Worm (Caenorhabditis elegans) whole organism, L4 larva: Measurements from ENCODE around the gene K11D12.14.
"Not testable (repeated sequence)": the region's sequence is repeated elsewhere in the genome, so short reads cannot be mapped to it uniquely, and the experiment has no call there.

Source experiments
- D1046.2 ChIP-seq: fragments of 200-800 bp; sonication (Bioruptor generic); IDR thresholded peaks from 2 replicates; pipeline ENCODE4 v1.3.6; 2022; ENCODE audit warnings: missing genetic modification characterization, missing compliant biosample characterization
- Y105C5A.15 ChIP-seq: fragments of 200-800 bp; sonication (Bioruptor generic); IDR thresholded peaks from 2 replicates; pipeline ENCODE4 v1.3.6; 2022; ENCODE audit warnings: missing genetic modification characterization, missing compliant biosample characterization
- Y48G9A.11 ChIP-seq: fragments of 200-800 bp; sonication (Bioruptor generic); IDR thresholded peaks from 2 replicates; pipeline ENCODE4 v1.3.6; 2022; ENCODE audit warnings: missing genetic modification reagents, missing genetic modification characterization, missing compliant biosample characterization
- Y75B8A.6 ChIP-seq: fragments of 200-800 bp; sonication (Bioruptor generic); IDR thresholded peaks from 2 replicates; pipeline ENCODE4 v1.3.6; 2022; ENCODE audit warnings: missing genetic modification reagents, missing genetic modification characterization, missing compliant biosample characterization
- ZK337.2 ChIP-seq: fragments of 200-800 bp; sonication (Bioruptor generic); IDR thresholded peaks from 2 replicates; pipeline ENCODE4 v1.3.6; 2022; ENCODE audit warnings: missing genetic modification reagents, missing genetic modification characterization, missing compliant biosample characterization
- arid-1 ChIP-seq: fragments of 200-800 bp; sonication (Bioruptor generic); conservative IDR thresholded peaks from 2 replicates; pipeline ENCODE4 v1.3.6; 2022; ENCODE audit warnings: missing genetic modification reagents, missing genetic modification characterization, missing compliant biosample characterization
- ceh-20 ChIP-seq: fragments of 200-800 bp; sonication (Bioruptor generic); IDR thresholded peaks from 2 replicates; pipeline ENCODE4 v1.3.6; 2022; ENCODE audit warnings: missing genetic modification reagents, missing genetic modification characterization, missing compliant biosample characterization
- ceh-32 ChIP-seq: sonication (generic microtip); optimal IDR thresholded peaks from 2 replicates; lab custom pipeline; 2016; ENCODE audit warnings: mild to moderate bottlenecking, missing genetic modification characterization, missing compliant biosample characterization; ENCODE audit not compliant: poor library complexity
- ceh-44 ChIP-seq: fragments of 200-800 bp; sonication (Bioruptor generic); IDR thresholded peaks from 2 replicates; pipeline ENCODE4 v1.3.6; 2022; ENCODE audit warnings: missing genetic modification reagents, missing genetic modification characterization, missing compliant biosample characterization
- ctbp-1 ChIP-seq: fragments of 200-800 bp; sonication (Bioruptor generic); IDR thresholded peaks from 2 replicates; pipeline ENCODE4 v1.3.6; 2022; ENCODE audit warnings: missing genetic modification reagents, missing genetic modification characterization, missing compliant biosample characterization
- dmd-6 ChIP-seq: fragments of 200-800 bp; sonication (Bioruptor generic); IDR thresholded peaks from 2 replicates; pipeline ENCODE4 v1.3.6; 2022; ENCODE audit warnings: missing genetic modification reagents, missing genetic modification characterization, missing compliant biosample characterization
- dmd-8 ChIP-seq: fragments of 200-800 bp; sonication (Bioruptor generic); IDR thresholded peaks from 2 replicates; pipeline ENCODE4 v1.3.6; 2022; ENCODE audit warnings: missing genetic modification characterization, missing compliant biosample characterization
- dmd-9 ChIP-seq: fragments of 200-800 bp; sonication (Bioruptor generic); IDR thresholded peaks from 2 replicates; pipeline ENCODE4 v1.3.6; 2022; ENCODE audit warnings: missing genetic modification reagents, missing genetic modification characterization, missing compliant biosample characterization
- egl-27 ChIP-seq: sonication (generic microtip); optimal IDR thresholded peaks from 3 replicates; lab custom pipeline; 2017; ENCODE audit warnings: missing biosample characterization, missing genetic modification reagents, missing genetic modification characterization
- fkh-10 ChIP-seq: fragments of 150-350 bp; optimal IDR thresholded peaks from 2 replicates; lab custom pipeline; 2014; ENCODE audit warnings: missing biosample characterization, missing genetic modification reagents, missing genetic modification characterization
- hmg-1.1 ChIP-seq: fragments of 200-800 bp; sonication (Bioruptor generic); IDR thresholded peaks from 2 replicates; pipeline ENCODE4 v1.3.6; 2022; ENCODE audit warnings: missing genetic modification reagents, missing genetic modification characterization, missing compliant biosample characterization
- lin-1 ChIP-seq: fragments of 200-800 bp; sonication (Bioruptor generic); IDR thresholded peaks from 2 replicates; pipeline ENCODE4 v1.3.6; 2022; ENCODE audit warnings: missing genetic modification reagents, missing genetic modification characterization, missing compliant biosample characterization
- lin-13 ChIP-seq: fragments of 150-350 bp; optimal IDR thresholded peaks from 2 replicates; lab custom pipeline; 2014; ENCODE audit warnings: missing biosample characterization, missing genetic modification reagents, missing genetic modification characterization
- lin-29 ChIP-seq: fragments of 200-800 bp; sonication (Bioruptor generic); IDR thresholded peaks from 2 replicates; pipeline ENCODE4 v1.3.6; 2022; ENCODE audit warnings: missing genetic modification reagents, missing genetic modification characterization, missing compliant biosample characterization
- lin-38 ChIP-seq: fragments of 200-800 bp; sonication (Bioruptor generic); IDR thresholded peaks from 2 replicates; pipeline ENCODE4 v1.3.6; 2022; ENCODE audit warnings: missing genetic modification reagents, missing genetic modification characterization, missing compliant biosample characterization
- madf-9 ChIP-seq: fragments of 200-800 bp; sonication (Bioruptor generic); conservative IDR thresholded peaks from 2 replicates; pipeline ENCODE4 v1.3.6; 2022; ENCODE audit warnings: missing genetic modification reagents, missing genetic modification characterization, missing compliant biosample characterization
- mdt-29 ChIP-seq: fragments of 200-800 bp; sonication (Bioruptor generic); IDR thresholded peaks from 2 replicates; pipeline ENCODE4 v1.3.6; 2022; ENCODE audit warnings: missing genetic modification reagents, missing genetic modification characterization, missing compliant biosample characterization
- mxl-3 ChIP-seq: fragments of 200-800 bp; sonication (Bioruptor generic); optimal IDR thresholded peaks from 2 replicates; lab custom pipeline; 2018; ENCODE audit warnings: mild to moderate bottlenecking, missing genetic modification characterization, missing compliant biosample characterization
- nhr-42 ChIP-seq: fragments of 200-800 bp; sonication (Bioruptor generic); IDR thresholded peaks from 2 replicates; pipeline ENCODE4 v1.3.6; 2022; ENCODE audit warnings: missing genetic modification characterization, missing compliant biosample characterization
- pha-4 ChIP-seq, 2 experiments: fragments of 150-350 bp in 1 of 2; fragments of 200-800 bp in 1 of 2; sonication (Bioruptor generic) in 1 of 2; IDR thresholded peaks in 1 of 2; optimal IDR thresholded peaks in 1 of 2; 2 replicates each; pipeline versions ENCODE4 v1.3.6 to Lab custom; 2014 to 2022; ENCODE audit warnings: missing genetic modification characterization in 2 of 2, missing genetic modification reagents in 2 of 2, missing biosample characterization in 1 of 2, missing compliant biosample characterization in 1 of 2
- php-3 ChIP-seq: fragments of 200-800 bp; sonication (Bioruptor generic); IDR thresholded peaks from 2 replicates; pipeline ENCODE4 v1.3.6; 2022; ENCODE audit warnings: missing genetic modification reagents, missing genetic modification characterization, missing compliant biosample characterization
- rbr-2 ChIP-seq: sonication (generic microtip); optimal IDR thresholded peaks from 2 replicates; lab custom pipeline; 2016; ENCODE audit warnings: missing genotype, missing genetic modification characterization, missing compliant biosample characterization
- saeg-2 ChIP-seq: fragments of 200-800 bp; sonication (Bioruptor generic); IDR thresholded peaks from 2 replicates; pipeline ENCODE4 v1.3.6; 2022; ENCODE audit warnings: missing genetic modification reagents, missing genetic modification characterization, missing compliant biosample characterization
- set-16 ChIP-seq: fragments of 200-800 bp; sonication (Bioruptor generic); IDR thresholded peaks from 2 replicates; pipeline ENCODE4 v1.3.6; 2022; ENCODE audit warnings: missing genetic modification reagents, missing genetic modification characterization, missing compliant biosample characterization
- snpc-1.2 ChIP-seq: fragments of 200-800 bp; sonication (Bioruptor generic); IDR thresholded peaks from 2 replicates; pipeline ENCODE4 v1.3.6; 2022; ENCODE audit warnings: missing genetic modification reagents, missing genetic modification characterization, missing compliant biosample characterization
- tra-1 ChIP-seq: fragments of 200-800 bp; sonication (Bioruptor generic); IDR thresholded peaks from 2 replicates; pipeline ENCODE4 v1.3.6; 2022; ENCODE audit warnings: missing genetic modification reagents, missing genetic modification characterization, missing compliant biosample characterization
- unc-62 ChIP-seq, 3 experiments: fragments of 150-350 bp in 1 of 3; sonication (generic microtip); optimal IDR thresholded peaks in 2 of 3; peaks in 1 of 3; 1 replicate in 1 of 3; 2 replicates in 2 of 3; lab custom pipeline; 2014 to 2017; ENCODE audit warnings: missing biosample characterization in 3 of 3, missing genetic modification characterization in 3 of 3, missing genetic modification reagents in 3 of 3, missing genotype in 1 of 3
- vab-7 ChIP-seq: fragments of 200-800 bp; sonication (Bioruptor generic); IDR thresholded peaks from 2 replicates; pipeline ENCODE4 v1.3.6; 2022; ENCODE audit warnings: missing genetic modification reagents, missing genetic modification characterization, missing compliant biosample characterization
- zfp-3 ChIP-seq: fragments of 200-800 bp; sonication (Bioruptor generic); conservative IDR thresholded peaks from 2 replicates; pipeline ENCODE4 v1.3.6; 2022; ENCODE audit warnings: missing genetic modification reagents, missing genetic modification characterization, missing compliant biosample characterization

K11D12.14 gene

DNA sequence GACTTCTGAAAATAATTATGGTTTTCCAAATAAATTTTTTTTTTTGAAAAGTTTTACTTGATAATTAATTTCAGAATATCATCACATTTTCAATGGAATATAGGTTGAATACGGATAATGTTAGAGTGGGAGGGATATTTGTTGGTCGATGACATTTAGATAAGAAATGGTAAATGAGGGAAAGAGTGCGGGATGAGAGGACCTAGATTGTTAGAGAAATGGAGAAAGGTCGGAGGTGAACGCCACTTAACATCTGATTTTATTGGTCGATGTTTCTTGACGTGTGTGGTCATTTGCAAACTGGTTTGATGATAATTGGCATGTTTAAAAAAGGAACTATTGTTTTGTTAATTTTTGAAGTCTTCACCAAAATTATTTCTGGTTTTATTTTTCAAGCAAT, 11.0 kb upstream of the K11D12.14 start:
- TF ChIP-seq mxl-3 (GFP tag; lab: Kevin White, UChicago) (no peak), Y105C5A.15 (GFP tag; lab: Robert Waterston, UW) (no peak), unc-62 (GFP tag; optimal IDR thresholded peaks at IDR 0.05 in 1 of 2; lab: Kevin White, UChicago) (peak in 1 of 2 experiments; percentile 81), unc-62 (tag; optimal IDR thresholded peaks at IDR 0.05; lab: Kevin White, UChicago) (no peak)

DNA sequence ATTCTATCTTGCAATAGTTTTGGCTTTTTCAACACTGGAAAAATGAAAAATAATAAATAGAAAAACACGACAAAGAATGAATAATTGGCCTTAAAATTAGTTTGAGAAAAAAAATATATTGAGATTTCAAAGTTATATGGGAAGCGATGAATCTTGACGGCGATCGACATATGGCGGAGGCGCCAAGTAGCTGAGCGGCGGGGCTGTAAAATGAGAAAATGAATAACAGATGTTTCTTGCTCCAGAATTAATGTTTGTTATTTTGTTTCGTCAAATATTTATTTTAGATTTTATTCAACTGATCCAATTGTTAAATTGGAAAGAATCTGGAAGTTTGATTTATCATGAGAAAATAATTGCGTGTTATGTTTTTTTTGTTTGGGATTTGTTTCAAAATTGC, 9.9 kb upstream of the K11D12.14 start, which contains the start of gene K11D12.11:
K11D12.11 (minus strand) TSS at position 42 of the 400 bp plus-strand sequence.
- no peak for TF ChIP-seq vab-7 (GFP tag; lab: Robert Waterston, UW)

DNA sequence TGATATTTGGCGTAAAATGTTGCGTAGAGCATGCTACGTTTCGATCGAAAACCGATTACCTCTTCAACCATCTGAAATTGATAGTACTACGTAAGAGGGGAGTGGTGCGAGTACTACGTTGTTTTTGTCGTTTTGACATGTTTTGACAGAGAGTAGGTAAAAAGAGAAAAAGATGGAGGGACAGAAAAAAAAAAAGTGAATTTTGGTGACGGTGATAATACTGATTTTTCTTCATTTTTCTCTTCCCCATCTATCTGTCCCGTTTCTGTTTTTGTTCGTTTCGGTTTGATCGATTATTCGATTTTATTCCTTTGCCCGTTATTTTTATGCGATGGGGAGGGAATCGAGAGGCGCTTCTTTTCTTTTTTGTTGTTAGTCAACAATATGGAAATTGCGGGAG, 8.5 kb upstream of the K11D12.14 start, which contains the start of gene K11D12.8:
K11D12.8 (minus strand) TSS at position 77 of the 400 bp plus-strand sequence.
- TF ChIP-seq dmd-9 (GFP tag; lab: Robert Waterston, UW) (no peak), unc-62 (GFP tag; optimal IDR thresholded peaks at IDR 0.05 in 1 of 2; lab: Kevin White, UChicago) (peak in 1 of 2 experiments; percentile 77), unc-62 (tag; optimal IDR thresholded peaks at IDR 0.05; lab: Kevin White, UChicago) (no peak)
- TF ChIP-seq, all 104 proteins: peak for 1

DNA sequence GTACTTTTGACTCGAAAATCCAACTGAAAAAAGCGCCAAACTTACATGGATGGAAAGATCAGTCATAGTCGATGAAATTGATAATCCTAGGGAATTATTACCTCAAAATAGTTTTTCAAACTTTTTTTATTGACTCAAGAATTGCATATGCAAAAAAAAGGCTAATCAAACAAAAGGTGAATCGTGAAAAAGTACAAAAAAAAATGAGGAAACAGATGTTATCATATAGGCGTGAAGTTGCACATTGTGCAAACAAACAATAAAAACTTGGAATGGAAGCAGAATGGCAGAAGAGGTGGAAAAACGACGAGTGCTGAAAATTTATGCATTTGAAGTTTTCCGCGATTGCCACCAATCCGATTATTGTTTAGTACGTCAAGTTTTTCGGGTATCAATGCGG, 3.3 kb upstream of the K11D12.14 start, which contains the start of gene exc-14:
exc-14 (minus strand) TSS at position 101 of the 400 bp plus-strand sequence.
- TF ChIP-seq lin-13 (no peak), dmd-6 (no peak), dmd-8 (GFP tag; lab: Robert Waterston, UW) (no peak), egl-27 (tag; lab: Kevin White, UChicago) (no peak), ceh-32 (tag; lab: Kevin White, UChicago) (no peak), fkh-10 (no peak)
- TF ChIP-seq, all 104 proteins: peak for 0

DNA sequence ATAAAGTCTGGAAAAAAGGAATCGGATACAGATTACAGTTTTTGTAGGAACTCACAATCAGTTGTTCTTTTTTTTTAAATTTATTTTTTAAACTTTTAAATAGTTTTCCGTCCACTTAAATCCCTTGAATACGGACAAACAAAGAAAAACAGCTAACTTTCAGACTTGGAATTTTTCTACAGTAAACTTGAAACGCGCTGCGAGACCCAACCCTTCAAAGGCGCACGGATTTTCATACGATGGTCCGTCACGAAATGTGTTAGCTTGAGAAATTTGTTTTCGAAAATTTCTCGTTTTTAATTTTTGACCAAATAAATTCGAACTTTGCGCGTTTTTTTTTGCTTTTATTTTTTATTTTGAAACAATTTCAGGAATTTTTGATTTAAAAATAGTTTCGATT, 2.9 kb upstream of the K11D12.14 start:
- no peak for TF ChIP-seq ceh-44 (GFP tag; lab: Robert Waterston, UW)
- no peak for TF ChIP-seq lin-29 (GFP tag; lab: Robert Waterston, UW)

DNA sequence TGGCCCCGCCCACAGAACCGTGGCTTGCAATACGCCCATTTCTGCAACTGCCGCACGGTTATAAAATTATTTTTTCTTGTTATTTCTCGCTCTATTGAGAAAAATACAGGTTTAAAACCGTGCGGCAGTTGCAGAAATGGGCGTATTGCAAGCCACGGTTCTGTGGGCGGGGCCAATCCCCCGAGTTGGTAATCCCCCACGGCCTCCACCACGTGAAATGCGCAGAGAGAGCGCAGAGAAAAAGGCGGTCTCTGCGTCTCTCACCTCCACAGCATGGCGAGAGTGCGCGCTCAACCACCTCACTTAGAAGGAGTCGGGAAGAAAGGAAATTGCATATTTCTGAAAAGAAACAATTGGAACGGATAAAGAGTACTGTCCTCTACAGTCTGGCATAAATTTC, 2.2 kb upstream of the K11D12.14 start:
- TF ChIP-seq ceh-44 (GFP tag; lab: Robert Waterston, UW) = peak; percentile 86
- TF ChIP-seq dmd-8 (GFP tag; lab: Robert Waterston, UW) = 0 out of 2 replicates have a peak, but pooled peaks have one; percentile 59
- peak; percentile 79 for TF ChIP-seq saeg-2 (GFP tag; lab: Robert Waterston, UW)
- TF ChIP-seq lin-29 (GFP tag; lab: Robert Waterston, UW) = peak; percentile 81
- TF ChIP-seq nhr-42 (GFP tag; lab: Robert Waterston, UW) = peak; percentile 93
- peak; percentile 77 for TF ChIP-seq madf-9 (GFP tag; lab: Robert Waterston, UW)
- peak; percentile 89 for TF ChIP-seq dmd-6
- peak; percentile 82 for TF ChIP-seq php-3
- TF ChIP-seq rbr-2 (tag; lab: Kevin White, UChicago) = peak; percentile 25
- peak; percentile 80 for TF ChIP-seq pha-4 (GFP tag; IDR thresholded peaks at IDR 0.05; lab: Robert Waterston, UW)
- TF ChIP-seq pha-4 (tag; optimal IDR thresholded peaks at IDR 0.05; lab: Kevin White, UChicago) = not testable (repeated sequence)
- TF ChIP-seq ceh-20 = peak; percentile 91
- TF ChIP-seq mdt-29 (GFP tag; lab: Robert Waterston, UW) = peak; percentile 75
- TF ChIP-seq vab-7 (GFP tag; lab: Robert Waterston, UW) = peak; percentile 81; the same call in 1 of the 2 replicates
- TF ChIP-seq lin-38 (GFP tag; lab: Robert Waterston, UW) = peak; percentile 90
- TF ChIP-seq set-16 (GFP tag; lab: Robert Waterston, UW) = peak; percentile 94
- peak; percentile 97 for TF ChIP-seq hmg-1.1 (GFP tag; lab: Robert Waterston, UW)
- TF ChIP-seq zfp-3 (GFP tag; lab: Robert Waterston, UW) = peak; percentile 82
- TF ChIP-seq arid-1 = peak; percentile 79; the same call in 1 of the 2 replicates
- TF ChIP-seq lin-1 (GFP tag; lab: Robert Waterston, UW) = peak; percentile 60; the same call in 1 of the 2 replicates
- TF ChIP-seq D1046.2 (GFP tag; lab: Robert Waterston, UW) = peak; percentile 73; the same call in 1 of the 2 replicates
- 0 out of 2 replicates have a peak, but pooled peaks have one; percentile 64 for TF ChIP-seq dmd-9 (GFP tag; lab: Robert Waterston, UW)
- TF ChIP-seq tra-1 (GFP tag; lab: Robert Waterston, UW) = peak; percentile 92
- TF ChIP-seq Y75B8A.6 = 0 out of 2 replicates have a peak, but pooled peaks have one; percentile 33
- peak; percentile 95 for TF ChIP-seq ctbp-1
- TF ChIP-seq ZK337.2 (GFP tag; lab: Robert Waterston, UW) = peak; percentile 46; the same call in 1 of the 2 replicates
- peak; percentile 57; the same call in 1 of the 2 replicates for TF ChIP-seq Y48G9A.11 (GFP tag; lab: Robert Waterston, UW)
- 0 out of 2 replicates have a peak, but pooled peaks have one; percentile 30 for TF ChIP-seq snpc-1.2 (GFP tag; lab: Robert Waterston, UW)
- TF ChIP-seq, all 104 proteins: peak for 27; not testable (repeated sequence) for 77
